Fruit fly (Drosophila melanogaster): ENCODE results near the gene grk.

The grk gene

dm6 chr2L:8399863-8400598 lies 33.4 kb downstream of the grk start, which contains the start of gene CG31898 (continued):
- TF ChIP-seq CG2678 (tag; optimal IDR thresholded peaks at IDR 0.05) (no peak), CG1603 (tag; optimal IDR thresholded peaks at IDR 0.05) (no peak), CG15514 (GFP tag; optimal IDR thresholded peaks at IDR 0.05) (peak; percentile 16), Lim3 (GFP tag; IDR thresholded peaks at IDR 0.05) (no peak), CG9727 (GFP tag; optimal IDR thresholded peaks at IDR 0.05) (no peak), Side (GFP tag; optimal IDR thresholded peaks at IDR 0.05) (no peak), CG5953 (GFP tag; IDR thresholded peaks at IDR 0.05) (no peak), CG16815 (GFP tag; optimal IDR thresholded peaks at IDR 0.05) (no peak), Hand (GFP tag; optimal IDR thresholded peaks at IDR 0.05) (no peak), phol (tag; optimal IDR thresholded peaks at IDR 0.05) (no peak), CG3838 (GFP tag; optimal IDR thresholded peaks at IDR 0.05) (no peak), Trl (optimal IDR thresholded peaks at IDR 0.05) (no peak), Trl (GFP tag; optimal IDR thresholded peaks at IDR 0.05) (no peak), sob (GFP tag; IDR thresholded peaks at IDR 0.05) (no peak), CG6175 (GFP tag; IDR thresholded peaks at IDR 0.05) (no peak), Nf-YC (tag; optimal IDR thresholded peaks at IDR 0.05) (no peak), klu (GFP tag; IDR thresholded peaks at IDR 0.05) (no peak), pzg (GFP tag; optimal IDR thresholded peaks at IDR 0.05) (peak; percentile 43), Bteb2 (GFP tag; optimal IDR thresholded peaks at IDR 0.05) (no peak), cwo (GFP tag; optimal IDR thresholded peaks at IDR 0.05) (no peak), Myb (GFP tag; optimal IDR thresholded peaks at IDR 0.05) (no peak), CG9215 (GFP tag; IDR thresholded peaks at IDR 0.05) (no peak), Dp (GFP tag; optimal IDR thresholded peaks at IDR 0.05) (peak; percentile 94), ara (GFP tag; IDR thresholded peaks at IDR 0.05) (no peak), HmgZ (tag; optimal IDR thresholded peaks at IDR 0.05) (no peak), stwl (tag; optimal IDR thresholded peaks at IDR 0.05) (peak; percentile 58), CG17359 (tag; optimal IDR thresholded peaks at IDR 0.05) (no peak), CG16863 (GFP tag; optimal IDR thresholded peaks at IDR 0.05) (no peak), CG10274 (GFP tag; optimal IDR thresholded peaks at IDR 0.05) (no peak), CG12104 (GFP tag; optimal IDR thresholded peaks at IDR 0.05) (no peak), mam (GFP tag; optimal IDR thresholded peaks at IDR 0.05) (no peak)

DNA sequence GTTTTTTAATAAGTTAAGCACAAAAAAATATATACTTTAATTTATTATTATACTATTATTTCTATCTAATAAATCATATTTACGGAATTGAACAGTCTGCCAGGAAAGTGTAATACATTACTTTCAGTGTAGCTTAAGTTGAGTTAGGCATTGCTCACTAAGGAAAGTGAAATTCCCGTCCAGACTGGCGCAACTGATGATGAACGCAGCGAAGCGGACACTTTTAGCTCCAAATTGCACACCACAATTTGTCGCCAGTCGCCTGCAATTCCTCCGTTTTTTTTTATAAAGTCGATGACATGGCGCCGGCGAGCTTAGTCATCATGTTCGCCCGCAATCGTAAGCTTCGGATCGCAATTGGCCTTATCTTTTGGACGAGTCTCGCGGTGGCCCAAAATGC lies 34.7 kb downstream of the grk start, which contains the start of gene CG13386:
Gene CG13386 (plus strand): TSS at position 301 of the 400 bp plus-strand sequence.
- no peak for TF ChIP-seq Doc2 (GFP tag; IDR thresholded peaks at IDR 0.05)
- peak; percentile 22 for TF ChIP-seq Ets65A (GFP tag)
- TF ChIP-seq prd (optimal IDR thresholded peaks at IDR 0.05), result no peak
- peak; percentile 7; the same call in 1 of the 3 replicates for TF ChIP-seq prd (GFP tag; IDR thresholded peaks at IDR 0.05)

DNA sequence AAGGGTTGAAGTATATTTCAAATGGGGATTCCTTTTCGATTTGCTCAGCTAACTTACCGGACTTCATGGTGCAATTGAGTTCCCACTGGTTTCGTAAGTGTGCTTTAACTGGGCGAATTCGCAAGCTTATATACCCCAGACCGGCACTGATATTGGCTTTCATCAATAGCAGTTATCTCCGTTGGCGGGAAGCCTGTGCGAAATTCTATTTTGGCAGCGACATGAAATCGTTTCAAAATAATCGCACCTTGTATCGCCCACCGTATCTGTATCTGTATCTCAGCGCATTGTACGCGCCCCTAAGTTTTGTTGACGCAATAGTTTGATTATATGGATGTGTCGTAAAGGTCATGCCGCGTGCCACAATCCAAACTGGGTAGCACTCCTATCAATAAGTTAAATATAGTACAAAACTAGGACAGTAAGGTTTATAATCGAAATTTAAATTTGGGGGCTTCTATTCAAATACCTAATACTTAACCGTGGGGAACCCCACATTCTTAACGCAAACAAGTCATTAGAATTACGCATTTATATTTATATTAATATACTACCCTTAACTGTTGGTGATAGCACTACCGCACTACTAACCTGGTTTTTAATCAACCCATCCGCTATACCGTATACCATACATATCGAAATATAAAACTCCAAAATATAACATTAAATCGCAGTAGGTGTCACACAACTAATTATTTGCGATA lies 37.2 kb downstream of the grk start, which contains the start of the genes Peritrophin-15a and CG13385:
Gene Peritrophin-15a (minus strand): TSS at position 101 of the 704 bp plus-strand sequence.
Gene CG13385 (plus strand): TSS at position 654 of the 704 bp plus-strand sequence.
- TF ChIP-seq CG6689 (GFP tag; IDR thresholded peaks at IDR 0.05), result no peak
- no peak for TF ChIP-seq CG17385 (GFP tag; optimal IDR thresholded peaks at IDR 0.05)
- TF ChIP-seq Dref (GFP tag; IDR thresholded peaks at IDR 0.05), result no peak
- no peak for TF ChIP-seq Oaz (GFP tag; IDR thresholded peaks at IDR 0.05)
- TF ChIP-seq BtbVII (GFP tag; optimal IDR thresholded peaks at IDR 0.05), result no peak
- no peak for TF ChIP-seq fd102C (GFP tag; optimal IDR thresholded peaks at IDR 0.05)
- no peak for TF ChIP-seq vnd (GFP tag; IDR thresholded peaks at IDR 0.05; ENCODE audit: partially characterized antibody)
- TF ChIP-seq bcd (GFP tag; optimal IDR thresholded peaks at IDR 0.05), result no peak
- no peak for TF ChIP-seq CG31388 (GFP tag; optimal IDR thresholded peaks at IDR 0.05)
- no peak for TF ChIP-seq CG31365 (tag; optimal IDR thresholded peaks at IDR 0.05)
- no peak for TF ChIP-seq CG2129 (GFP tag; IDR thresholded peaks at IDR 0.05; ENCODE audit: partially characterized antibody)
- TF ChIP-seq dimm (GFP tag; IDR thresholded peaks at IDR 0.05), result no peak
- TF ChIP-seq CG2199 (GFP tag; IDR thresholded peaks at IDR 0.05), result no peak
- no peak for TF ChIP-seq CG14965 (GFP tag; optimal IDR thresholded peaks at IDR 0.05; ENCODE audit: borderline replicate concordance)
- TF ChIP-seq CG9876 (GFP tag; optimal IDR thresholded peaks at IDR 0.05), result no peak

Data from whole organism, embryonic.